Fruit fly (Drosophila melanogaster) whole organism, embryonic: ENCODE results near the gene Cyp4d1.

Experiments
- BEAF-32 ChIP-seq: fragments of 200-800 bp; sonication (Bioruptor generic); optimal IDR thresholded peaks from 3 replicates; lab custom pipeline; 2017; ENCODE audit warnings: missing biosample characterization, missing genetic modification characterization, mild to moderate bottlenecking, moderate library complexity, missing genetic modification reagents
- CG10366 ChIP-seq: fragments of 200-800 bp; sonication (Bioruptor generic); IDR thresholded peaks from 2 replicates; pipeline ENCODE4 v1.3.6; 2022; ENCODE audit warnings: missing biosample characterization, missing genetic modification characterization
- CG10959 ChIP-seq: fragments of 200-800 bp; sonication (Bioruptor generic); IDR thresholded peaks from 2 replicates; pipeline ENCODE4 v1.3.6; 2022; ENCODE audit warnings: missing biosample characterization, missing genetic modification characterization
- CG11085 ChIP-seq: fragments of 200-800 bp; sonication (Bioruptor generic); IDR thresholded peaks from 2 replicates; pipeline ENCODE4 v1.3.6; 2022; ENCODE audit warnings: missing biosample characterization, missing genetic modification characterization
- CG11093 ChIP-seq: fragments of 200-800 bp; sonication (Bioruptor generic); IDR thresholded peaks from 3 replicates; pipeline ENCODE4 v1.3.6; 2022; ENCODE audit warnings: missing biosample characterization, missing genetic modification characterization
- CG11398 ChIP-seq: fragments of 200-800 bp; sonication (Bioruptor generic); optimal IDR thresholded peaks from 2 replicates; lab custom pipeline; 2016; ENCODE audit warnings: missing biosample characterization, missing genetic modification characterization
- CG11456 ChIP-seq: fragments of 200-800 bp; sonication (Bioruptor generic); IDR thresholded peaks from 3 replicates; pipeline ENCODE4 v1.3.6; 2022; ENCODE audit warnings: missing biosample characterization, missing genetic modification characterization
- CG11695 ChIP-seq: fragments of 200-800 bp; sonication (Bioruptor generic); IDR thresholded peaks from 3 replicates; pipeline ENCODE4 v1.3.6; 2022; ENCODE audit warnings: missing biosample characterization, missing genetic modification characterization
- CG12299 ChIP-seq: fragments of 200-800 bp; sonication (Bioruptor generic); optimal IDR thresholded peaks from 2 replicates; lab custom pipeline; 2018; ENCODE audit warnings: missing biosample characterization, mild to moderate bottlenecking, missing genetic modification characterization
- CG13624 ChIP-seq: fragments of 200-800 bp; sonication (Bioruptor generic); optimal IDR thresholded peaks from 2 replicates; lab custom pipeline; 2016; ENCODE audit warnings: missing biosample characterization, missing genetic modification characterization
- CG13894 ChIP-seq: fragments of 200-800 bp; sonication (Bioruptor generic); optimal IDR thresholded peaks from 3 replicates; lab custom pipeline; 2018; ENCODE audit warnings: missing biosample characterization, mild to moderate bottlenecking, missing genetic modification characterization, moderate library complexity
- CG16813 ChIP-seq: fragments of 200-800 bp; sonication (Bioruptor generic); IDR thresholded peaks from 3 replicates; pipeline ENCODE4 v1.3.6; 2022; ENCODE audit warnings: missing biosample characterization, missing genetic modification characterization; ENCODE audit not compliant: partially characterized antibody
- CG17612 ChIP-seq: fragments of 200-800 bp; sonication (Bioruptor generic); IDR thresholded peaks from 2 replicates; pipeline ENCODE4 v1.3.6; 2022; ENCODE audit warnings: missing biosample characterization, missing genetic modification characterization
- CG3163 ChIP-seq: fragments of 200-800 bp; sonication (Bioruptor generic); optimal IDR thresholded peaks from 3 replicates; lab custom pipeline; 2016; ENCODE audit warnings: missing biosample characterization, missing genetic modification characterization
- CG32767 ChIP-seq: fragments of 200-800 bp; sonication (Bioruptor generic); IDR thresholded peaks from 2 replicates; pipeline ENCODE4 v1.3.6; 2022; ENCODE audit warnings: missing biosample characterization, missing genetic modification characterization
- CG32772 ChIP-seq: fragments of 200-800 bp; sonication (Bioruptor generic); IDR thresholded peaks from 2 replicates; pipeline ENCODE4 v1.3.6; 2022; ENCODE audit warnings: missing biosample characterization, missing genetic modification characterization
- CG3847 ChIP-seq: fragments of 200-800 bp; sonication (Bioruptor generic); IDR thresholded peaks from 2 replicates; pipeline ENCODE4 v1.3.6; 2022; ENCODE audit warnings: missing biosample characterization, missing genetic modification characterization
- CG4820 ChIP-seq: fragments of 200-800 bp; sonication (Bioruptor generic); optimal IDR thresholded peaks from 3 replicates; lab custom pipeline; 2016; ENCODE audit warnings: missing biosample characterization, missing genetic modification characterization
- CG6689 ChIP-seq: fragments of 200-800 bp; sonication (Bioruptor generic); IDR thresholded peaks from 2 replicates; pipeline ENCODE4 v1.3.6; 2022; ENCODE audit warnings: missing biosample characterization, missing genetic modification characterization
- CG6791 ChIP-seq: fragments of 200-800 bp; sonication (Bioruptor generic); IDR thresholded peaks from 3 replicates; pipeline ENCODE4 v1.3.6; 2022; ENCODE audit warnings: missing biosample characterization, missing genetic modification characterization; ENCODE audit not compliant: partially characterized antibody
- CG7745 ChIP-seq: fragments of 200-800 bp; sonication (Bioruptor generic); optimal IDR thresholded peaks from 2 replicates; lab custom pipeline; 2018; ENCODE audit warnings: missing biosample characterization, mild to moderate bottlenecking, missing genetic modification characterization, moderate library complexity
- Camta ChIP-seq: fragments of 200-800 bp; sonication (Bioruptor generic); optimal IDR thresholded peaks from 2 replicates; lab custom pipeline; 2016; ENCODE audit warnings: missing biosample characterization, missing genetic modification characterization
- Chrac-16 ChIP-seq: fragments of 200-800 bp; sonication (Bioruptor generic); optimal IDR thresholded peaks from 3 replicates; lab custom pipeline; 2016; ENCODE audit warnings: missing biosample characterization, missing genetic modification characterization
- CrebB ChIP-seq: fragments of 200-800 bp; sonication (Bioruptor generic); optimal IDR thresholded peaks from 3 replicates; lab custom pipeline; 2018; ENCODE audit warnings: missing biosample characterization, mild to moderate bottlenecking, missing genetic modification characterization
- Dbx ChIP-seq: fragments of 200-800 bp; sonication (Bioruptor generic); IDR thresholded peaks from 3 replicates; pipeline ENCODE4 v1.3.6; 2022; ENCODE audit warnings: missing biosample characterization, missing genetic modification characterization
- Deaf1 ChIP-seq: fragments of 200-800 bp; optimal IDR thresholded peaks from 3 replicates; lab custom pipeline; 2019; ENCODE audit warnings: missing biosample characterization, mild to moderate bottlenecking, missing genetic modification characterization, moderate library complexity
- Dll ChIP-seq: fragments of 200-800 bp; sonication (Bioruptor generic); IDR thresholded peaks from 4 replicates; pipeline ENCODE4 v1.3.6; 2022; ENCODE audit warnings: missing biosample characterization, missing genetic modification characterization; ENCODE audit not compliant: partially characterized antibody
- HLH3B ChIP-seq: fragments of 200-800 bp; sonication (Bioruptor generic); IDR thresholded peaks from 2 replicates; pipeline ENCODE4 v1.3.6; 2022; ENCODE audit warnings: missing biosample characterization, missing genetic modification characterization
- Hsf ChIP-seq: fragments of 200-800 bp; sonication (Bioruptor generic); optimal IDR thresholded peaks from 3 replicates; lab custom pipeline; 2016; ENCODE audit warnings: missing biosample characterization, missing genetic modification characterization
- Nf-YA ChIP-seq: fragments of 200-800 bp; sonication (Bioruptor generic); IDR thresholded peaks from 2 replicates; pipeline ENCODE4 v1.3.6; 2022; ENCODE audit warnings: missing biosample characterization, missing genetic modification characterization
- Opbp ChIP-seq: fragments of 200-800 bp; sonication (Bioruptor generic); IDR thresholded peaks from 3 replicates; pipeline ENCODE4 v1.3.6; 2022; ENCODE audit warnings: missing biosample characterization, missing genetic modification characterization; ENCODE audit not compliant: partially characterized antibody
- Poxn ChIP-seq: fragments of 200-800 bp; sonication (Bioruptor generic); IDR thresholded peaks from 2 replicates; pipeline ENCODE4 v1.3.6; 2022; ENCODE audit warnings: missing biosample characterization, missing genetic modification characterization
- al ChIP-seq: fragments of 200-800 bp; sonication (Bioruptor generic); IDR thresholded peaks from 2 replicates; pipeline ENCODE4 v1.3.6; 2022; ENCODE audit warnings: missing biosample characterization, missing genetic modification characterization
- ara ChIP-seq: fragments of 200-800 bp; sonication (Bioruptor generic); IDR thresholded peaks from 2 replicates; pipeline ENCODE4 v1.3.6; 2022; ENCODE audit warnings: missing biosample characterization, missing genetic modification characterization
- danr ChIP-seq: fragments of 200-800 bp; sonication (Bioruptor generic); IDR thresholded peaks from 2 replicates; pipeline ENCODE4 v1.3.6; 2022; ENCODE audit warnings: missing biosample characterization, missing genetic modification characterization
- gcm2 ChIP-seq: fragments of 200-800 bp; sonication (Bioruptor generic); optimal IDR thresholded peaks from 2 replicates; lab custom pipeline; 2016; ENCODE audit warnings: missing biosample characterization, missing genetic modification characterization
- grn ChIP-seq: fragments of 200-800 bp; sonication (Bioruptor generic); optimal IDR thresholded peaks from 3 replicates; lab custom pipeline; 2017; ENCODE audit warnings: missing biosample characterization, missing genetic modification characterization
- ham ChIP-seq: fragments of 200-800 bp; sonication (Bioruptor generic); IDR thresholded peaks from 2 replicates; pipeline ENCODE4 v1.3.6; 2022; ENCODE audit warnings: missing biosample characterization, missing genetic modification characterization
- maf-S ChIP-seq: fragments of 200-800 bp; sonication (Bioruptor generic); optimal IDR thresholded peaks from 2 replicates; lab custom pipeline; 2016; ENCODE audit warnings: missing biosample characterization, missing genetic modification characterization
- nmo ChIP-seq: fragments of 200-800 bp; sonication (Bioruptor generic); optimal IDR thresholded peaks from 2 replicates; lab custom pipeline; 2018; ENCODE audit warnings: missing biosample characterization, mild to moderate bottlenecking, missing genetic modification characterization, moderate library complexity
- pfk ChIP-seq: fragments of 200-800 bp; sonication (Bioruptor generic); optimal IDR thresholded peaks from 2 replicates; lab custom pipeline; 2018; ENCODE audit warnings: missing biosample characterization, mild to moderate bottlenecking, missing genetic modification characterization, moderate library complexity
- salm ChIP-seq: fragments of 200-800 bp; sonication (Bioruptor generic); optimal IDR thresholded peaks from 2 replicates; lab custom pipeline; 2018; ENCODE audit warnings: missing biosample characterization, mild to moderate bottlenecking, missing genetic modification characterization
- sisA ChIP-seq: fragments of 200-800 bp; sonication (Bioruptor generic); IDR thresholded peaks from 2 replicates; pipeline ENCODE4 v1.3.6; 2022; ENCODE audit warnings: missing biosample characterization, missing genetic modification characterization
- tll ChIP-seq, 2 experiments: fragments of 200-800 bp in 1 of 2; fragments of >200 bp in 1 of 2; sonication (Bioruptor generic) in 1 of 2; optimal IDR thresholded peaks; 2 replicates each; lab custom pipeline; 2017 to 2019; ENCODE audit warnings: missing biosample characterization in 2 of 2, missing genetic modification characterization in 2 of 2, mild to moderate bottlenecking in 1 of 2, moderate library complexity in 1 of 2
- tna ChIP-seq: fragments of 200-800 bp; sonication (Bioruptor generic); IDR thresholded peaks from 2 replicates; pipeline ENCODE4 v1.3.6; 2022; ENCODE audit warnings: missing biosample characterization, missing genetic modification characterization; ENCODE audit not compliant: partially characterized antibody
- ttk ChIP-seq: fragments of 200-800 bp; sonication (Bioruptor generic); IDR thresholded peaks from 2 replicates; pipeline ENCODE4 v2.1.2; 2022; ENCODE audit warnings: missing biosample characterization, missing genetic modification characterization
- usp ChIP-seq: fragments of >200 bp; optimal IDR thresholded peaks from 2 replicates; lab custom pipeline; 2017; ENCODE audit warnings: missing biosample characterization, missing genetic modification characterization

Gene Cyp4d1

DNA sequence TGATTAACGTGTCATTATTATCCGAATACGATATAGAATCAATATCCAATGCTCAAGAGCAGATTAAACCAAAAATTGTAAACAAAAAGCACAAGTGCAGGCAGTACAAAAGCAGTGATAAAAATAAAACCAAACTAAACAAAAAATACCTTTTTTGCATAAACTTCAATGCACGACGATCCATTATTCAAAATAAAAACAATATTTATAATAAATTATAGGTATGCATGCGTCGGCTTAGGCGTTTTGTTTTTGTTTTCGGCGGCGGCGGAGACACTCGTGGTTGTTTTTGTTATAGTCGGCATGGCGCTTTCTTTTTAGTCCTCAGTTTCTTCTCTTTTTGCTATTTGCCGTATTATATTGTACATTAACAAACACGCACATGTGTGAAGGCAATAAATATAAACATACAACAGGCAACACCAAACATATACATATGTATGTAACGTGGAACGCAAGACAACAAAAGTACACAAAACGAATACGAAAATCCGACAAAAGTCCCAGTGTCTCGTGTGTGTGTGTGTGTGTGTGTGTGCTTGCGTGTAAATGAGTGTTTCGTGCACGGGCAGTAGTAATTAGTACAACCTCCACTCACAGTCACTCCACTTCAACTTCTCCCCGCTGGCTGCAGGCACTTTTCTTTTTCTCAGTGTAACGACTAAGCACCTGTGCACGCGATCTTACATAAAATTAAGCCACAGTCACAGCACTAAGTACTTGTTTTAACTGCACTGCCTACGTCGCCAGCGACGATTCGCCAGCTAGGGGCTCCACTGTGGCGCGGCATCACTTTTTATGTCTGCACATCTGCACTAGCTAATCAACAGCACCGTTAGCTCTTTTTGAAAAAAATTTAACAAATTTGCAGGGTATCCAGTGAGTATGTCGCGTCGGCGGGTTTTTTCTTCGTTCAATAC lies 25.9 kb downstream of the Cyp4d1 start (continued):
- TF ChIP-seq Nf-YA (GFP tag; lab: Robert Waterston, UW) (no peak), BEAF-32 (no peak), CrebB (tag; lab: Kevin White, UChicago) (no peak), Deaf1 (tag; lab: Kevin White, UChicago) (no peak), Dll (GFP tag; lab: Robert Waterston, UW) (no peak), gcm2 (GFP tag; lab: Kevin White, UChicago) (no peak), Poxn (no peak), ham (no peak), CG16813 (GFP tag; lab: Robert Waterston, UW) (no peak), CG32772 (GFP tag; lab: Robert Waterston, UW) (peak; percentile 42; the same call in 1 of the 2 replicates), al (peak; percentile 37; the same call in 1 of the 2 replicates)

dm6 chrX:2134965-2135758 lies 26.8 kb downstream of the Cyp4d1 start:
- TF ChIP-seq tll (GFP tag; optimal IDR thresholded peaks at IDR 0.05; lab: Kevin White, UChicago) (peak in 1 of 2 experiments; percentile 3), CG11085 (GFP tag; lab: Robert Waterston, UW) (peak; percentile 71), CG4820 (GFP tag; lab: Kevin White, UChicago) (peak; percentile 81), ttk (GFP tag; lab: Robert Waterston, UW) (peak; percentile 73), Dbx (GFP tag; lab: Robert Waterston, UW) (peak; percentile 73), CG11695 (peak; percentile 92), Opbp (GFP tag; lab: Robert Waterston, UW) (no peak), HLH3B (GFP tag; lab: Robert Waterston, UW) (peak; percentile 88), CG17612 (GFP tag; lab: Robert Waterston, UW) (peak; percentile 28; the same call in 1 of the 2 replicates), CG6791 (no peak), CG11398 (GFP tag; lab: Kevin White, UChicago) (peak; percentile 75), pfk (GFP tag; lab: Kevin White, UChicago) (peak; percentile 52), CG12299 (tag; lab: Kevin White, UChicago) (peak; percentile 88), CG7745 (peak; percentile 42), tna (GFP tag; lab: Robert Waterston, UW) (no peak), CG13624 (GFP tag; lab: Kevin White, UChicago) (peak; percentile 86), CG10959 (GFP tag; lab: Robert Waterston, UW) (peak; percentile 71), danr (GFP tag; lab: Robert Waterston, UW) (peak; percentile 76), CG10366 (peak; percentile 79), CG3163 (peak; percentile 47), grn (GFP tag; lab: Kevin White, UChicago) (peak; percentile 34), maf-S (GFP tag; lab: Kevin White, UChicago) (peak; percentile 76), usp (GFP tag; lab: Kevin White, UChicago) (no peak), ara (GFP tag; lab: Robert Waterston, UW) (peak; percentile 76), salm (tag; lab: Kevin White, UChicago) (peak; percentile 88), CG6689 (GFP tag; lab: Robert Waterston, UW) (peak; percentile 89), Hsf (GFP tag; lab: Kevin White, UChicago) (peak; percentile 86), CG11093 (GFP tag; lab: Robert Waterston, UW) (peak; percentile 55; the same call in 2 of the 3 replicates), sisA (GFP tag; lab: Robert Waterston, UW) (peak; percentile 79), CG32767 (peak; percentile 86), nmo (GFP tag; lab: Kevin White, UChicago) (peak; percentile 92), CG13894 (tag; lab: Kevin White, UChicago) (peak; percentile 90), CG11456 (GFP tag; lab: Robert Waterston, UW) (peak; percentile 69), Chrac-16 (GFP tag; lab: Kevin White, UChicago) (peak; percentile 77), CG3847 (peak; percentile 83), Camta (GFP tag; lab: Kevin White, UChicago) (peak; percentile 88)
